Worm (Caenorhabditis elegans): ENCODE data around the gene oac-59.

DNA sequence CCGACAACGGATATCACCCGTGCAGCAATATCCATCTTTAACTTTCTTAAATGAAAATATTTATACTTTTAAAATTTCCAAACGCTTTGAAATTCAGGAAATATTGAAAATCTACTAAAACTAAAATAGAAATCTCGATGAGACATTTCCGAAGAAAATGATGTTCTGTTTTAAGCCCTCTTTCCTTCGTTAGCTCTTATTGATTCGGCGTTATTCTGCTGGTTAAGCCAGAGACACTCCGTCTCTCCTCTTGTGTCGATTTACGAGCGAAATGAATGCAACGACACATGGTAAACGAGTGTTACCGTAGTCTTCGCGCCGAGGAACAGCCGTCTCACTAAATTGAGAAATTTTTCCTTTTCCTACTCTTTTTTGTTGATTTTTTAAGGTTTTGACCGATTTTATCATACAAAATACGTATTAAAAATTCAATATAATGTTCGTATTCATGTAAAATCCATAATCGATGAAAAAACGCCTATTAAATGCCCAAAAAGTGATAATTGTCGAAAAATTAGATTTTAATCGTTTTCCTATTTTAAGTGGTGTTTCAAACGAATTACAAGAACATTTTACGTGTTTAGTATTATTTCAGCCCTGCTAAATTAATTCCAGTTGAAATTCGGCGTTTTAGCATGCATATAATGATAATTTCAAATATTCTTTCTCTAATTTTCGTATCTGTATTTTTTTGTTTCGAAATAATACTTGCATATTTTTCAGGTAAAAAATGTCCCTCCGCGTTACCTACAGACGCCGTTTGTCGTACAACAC is 32.6 kb downstream of the oac-59 start, which contains the start of the genes ppm-1.H and rpl-34:
- peak; percentile 43 for TF ChIP-seq fos-1 (tag; optimal IDR thresholded peaks at IDR 0.05)
- no peak for TF ChIP-seq ceh-82 (tag; optimal IDR thresholded peaks at IDR 0.05)
- TF ChIP-seq nhr-237 (tag; optimal IDR thresholded peaks at IDR 0.05), result no peak
- TF ChIP-seq unc-62 (GFP tag; optimal IDR thresholded peaks at IDR 0.05), result no peak
- no peak for TF ChIP-seq ama-1 (optimal IDR thresholded peaks at IDR 0.05)
- TF ChIP-seq ztf-11 (tag; optimal IDR thresholded peaks at IDR 0.05), result no peak

Data from whole organism, L2 larva.